Fruit fly (Drosophila melanogaster): Measurements from ENCODE around the gene HP4.

HP4 gene

DNA sequence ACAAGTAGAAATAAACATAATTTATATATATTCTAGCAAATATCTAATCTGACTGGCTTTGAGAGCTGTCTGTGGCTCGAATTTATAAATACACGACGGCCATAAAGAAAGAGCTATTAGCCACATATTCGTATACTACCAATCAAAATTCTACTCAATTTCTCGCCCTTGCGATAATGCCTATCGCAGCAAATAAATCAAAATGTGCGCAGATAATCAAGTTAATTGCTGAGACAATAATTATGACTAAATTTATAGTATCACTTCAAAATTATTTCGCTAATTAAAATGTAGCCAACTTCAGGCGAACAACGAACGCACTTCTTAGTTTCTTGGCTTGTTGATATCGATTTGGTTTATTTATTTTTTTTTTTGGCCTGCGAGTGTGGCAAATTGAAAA is 24.1 kb downstream of the HP4 start:
- no peak for TF ChIP-seq CG4360 (GFP tag; IDR thresholded peaks at IDR 0.05)
- TF ChIP-seq CG6689 (GFP tag; IDR thresholded peaks at IDR 0.05), result no peak
- TF ChIP-seq CG3407 (GFP tag; optimal IDR thresholded peaks at IDR 0.05), result no peak
- no peak for TF ChIP-seq hth (optimal IDR thresholded peaks at IDR 0.05)
- no peak for TF ChIP-seq CG6175 (GFP tag; IDR thresholded peaks at IDR 0.05)
- no peak for TF ChIP-seq Lpt (GFP tag; optimal IDR thresholded peaks at IDR 0.05)
- TF ChIP-seq CG33557 (GFP tag; optimal IDR thresholded peaks at IDR 0.05), result no peak
- no peak for TF ChIP-seq Optix (GFP tag; IDR thresholded peaks at IDR 0.05)
- TF ChIP-seq Chrac-16 (GFP tag; optimal IDR thresholded peaks at IDR 0.05), result no peak
- TF ChIP-seq Vsx1 (GFP tag; optimal IDR thresholded peaks at IDR 0.05), result peak; percentile 66
- no peak for TF ChIP-seq zen (tag; optimal IDR thresholded peaks at IDR 0.05)
- no peak for TF ChIP-seq CG11398 (GFP tag; optimal IDR thresholded peaks at IDR 0.05)
- no peak for TF ChIP-seq CG13624 (GFP tag; optimal IDR thresholded peaks at IDR 0.05)
- no peak for TF ChIP-seq H2.0 (GFP tag; IDR thresholded peaks at IDR 0.05)
- peak; percentile 56 for TF ChIP-seq sug (tag; optimal IDR thresholded peaks at IDR 0.05)
- 0 out of 2 replicates have a peak, but pooled peaks have one; percentile 16 for TF ChIP-seq GATAe (GFP tag; conservative IDR thresholded peaks at IDR 0.05)
- TF ChIP-seq CG17385 (GFP tag; optimal IDR thresholded peaks at IDR 0.05), result no peak
- no peak for TF ChIP-seq CG11504 (tag; optimal IDR thresholded peaks at IDR 0.05)
- no peak for TF ChIP-seq Oli (tag; optimal IDR thresholded peaks at IDR 0.05)
- no peak for TF ChIP-seq CG16815 (GFP tag; optimal IDR thresholded peaks at IDR 0.05)
- no peak for TF ChIP-seq B-H1 (GFP tag; IDR thresholded peaks at IDR 0.05)
- no peak for TF ChIP-seq CG9797 (GFP tag; optimal IDR thresholded peaks at IDR 0.05)
- no peak for TF ChIP-seq nerfin-1 (tag; optimal IDR thresholded peaks at IDR 0.05)
- no peak for TF ChIP-seq Adf1 (GFP tag; IDR thresholded peaks at IDR 0.05)
- no peak for TF ChIP-seq CG17361 (GFP tag; IDR thresholded peaks at IDR 0.05)
- no peak for TF ChIP-seq CG2116 (GFP tag; optimal IDR thresholded peaks at IDR 0.05)
- TF ChIP-seq CG18262 (tag; optimal IDR thresholded peaks at IDR 0.05), result no peak
- no peak for TF ChIP-seq CG8924 (tag; optimal IDR thresholded peaks at IDR 0.05)
- no peak for TF ChIP-seq CG3838 (GFP tag; optimal IDR thresholded peaks at IDR 0.05)
- no peak for TF ChIP-seq CG10959 (GFP tag; IDR thresholded peaks at IDR 0.05)
- no peak for TF ChIP-seq bcd (GFP tag; optimal IDR thresholded peaks at IDR 0.05)
- no peak for TF ChIP-seq CG7372 (GFP tag; IDR thresholded peaks at IDR 0.05)
- TF ChIP-seq hb (GFP tag; IDR thresholded peaks at IDR 0.05; ENCODE audit: partially characterized antibody), result no peak
- no peak for TF ChIP-seq klu (GFP tag; IDR thresholded peaks at IDR 0.05)
- no peak for TF ChIP-seq row (GFP tag; IDR thresholded peaks at IDR 0.05)
- TF ChIP-seq zfh1 (GFP tag; IDR thresholded peaks at IDR 0.05), result no peak
- TF ChIP-seq zfh2 (GFP tag; optimal IDR thresholded peaks at IDR 0.05), result no peak
- TF ChIP-seq YL-1 (GFP tag; optimal IDR thresholded peaks at IDR 0.05), result no peak
- no peak for TF ChIP-seq CG17186 (GFP tag; optimal IDR thresholded peaks at IDR 0.05)
- TF ChIP-seq corto (GFP tag; optimal IDR thresholded peaks at IDR 0.05), result peak; percentile 23
- no peak for TF ChIP-seq CG14441 (GFP tag; IDR thresholded peaks at IDR 0.05)
- no peak for TF ChIP-seq Doc2 (GFP tag; IDR thresholded peaks at IDR 0.05)
- TF ChIP-seq grn (GFP tag; optimal IDR thresholded peaks at IDR 0.05), result peak; percentile 89
- no peak for TF ChIP-seq dmrt99B (tag; optimal IDR thresholded peaks at IDR 0.05)
- TF ChIP-seq NC2α (GFP tag; optimal IDR thresholded peaks at IDR 0.05), result no peak
- no peak for TF ChIP-seq ERR (GFP tag; optimal IDR thresholded peaks at IDR 0.05)
- no peak for TF ChIP-seq Rx (GFP tag; IDR thresholded peaks at IDR 0.05)
- no peak for TF ChIP-seq CHES-1-like (GFP tag; optimal IDR thresholded peaks at IDR 0.05)
- TF ChIP-seq HLH3B (GFP tag; IDR thresholded peaks at IDR 0.05), result no peak
- TF ChIP-seq Opbp (GFP tag; IDR thresholded peaks at IDR 0.05; ENCODE audit: partially characterized antibody), result no peak
- peak; percentile 79 for TF ChIP-seq gro (GFP tag; optimal IDR thresholded peaks at IDR 0.05)
- no peak for TF ChIP-seq CG14965 (GFP tag; optimal IDR thresholded peaks at IDR 0.05; ENCODE audit: borderline replicate concordance)
- no peak for TF ChIP-seq CG7745 (tag; optimal IDR thresholded peaks at IDR 0.05)

All from whole organism, embryonic.